Worm (Caenorhabditis elegans): Measurements from ENCODE around the gene F08D12.12.

ce11 chrII:2816676-2817075 is 29.8 kb upstream of the F08D12.12 start, which contains the start of gene set-13:
- TF ChIP-seq cog-1 (tag; optimal IDR thresholded peaks at IDR 0.05) (no peak), ztf-29 (GFP tag; IDR thresholded peaks at IDR 0.05) (no peak), ztf-23 (GFP tag; IDR thresholded peaks at IDR 0.05) (no peak), tab-1 (GFP tag; IDR thresholded peaks at IDR 0.05) (no peak), T22C8.4 (GFP tag; IDR thresholded peaks at IDR 0.05) (no peak), flt-1 (GFP tag; IDR thresholded peaks at IDR 0.05) (no peak), med-1 (GFP tag; optimal IDR thresholded peaks at IDR 0.05; ENCODE audit: insufficient read depth) (no peak), klf-2 (GFP tag; conservative IDR thresholded peaks at IDR 0.05) (no peak)

Data from whole organism, midembryonic.